Fruit fly (Drosophila melanogaster) whole organism, wandering third instar larva: Measurements from ENCODE around the gene RanBP3.

Experiments
- Abd-B ChIP-seq: fragments of >200 bp; optimal IDR thresholded peaks from 2 replicates; lab custom pipeline; 2017; ENCODE audit warnings: missing biosample characterization, missing genetic modification characterization
- CG32264 ChIP-seq: fragments of 200-800 bp; sonication (Bioruptor generic); optimal IDR thresholded peaks from 2 replicates; lab custom pipeline; 2016; ENCODE audit warnings: missing biosample characterization, missing genetic modification characterization
- CG9705 ChIP-seq: fragments of 200-800 bp; sonication (Bioruptor generic); optimal IDR thresholded peaks from 2 replicates; lab custom pipeline; 2018; ENCODE audit warnings: missing biosample characterization, mild to moderate bottlenecking, missing genetic modification characterization
- CrebA ChIP-seq: fragments of 200-800 bp; sonication (Bioruptor generic); optimal IDR thresholded peaks from 2 replicates; lab custom pipeline; 2016; ENCODE audit warnings: missing biosample characterization, mild to moderate bottlenecking, missing genetic modification characterization, borderline replicate concordance
- Dfd ChIP-seq: fragments of >200 bp; optimal IDR thresholded peaks from 2 replicates; lab custom pipeline; 2017; ENCODE audit warnings: missing biosample characterization, missing genetic modification characterization
- Dif ChIP-seq: fragments of 200-275, 200-300 bp; sonication (Bioruptor generic); optimal IDR thresholded peaks from 2 replicates; lab custom pipeline; 2018; ENCODE audit warnings: missing biosample characterization, missing genetic modification characterization; ENCODE audit not compliant: partially characterized antibody
- GATAd ChIP-seq: sonication (Bioruptor generic); optimal IDR thresholded peaks from 2 replicates; lab custom pipeline; 2016; ENCODE audit warnings: missing biosample characterization, missing genetic modification characterization
- HLH106 ChIP-seq: fragments of 200-800 bp; optimal IDR thresholded peaks from 3 replicates; lab custom pipeline; 2019; ENCODE audit warnings: missing biosample characterization, mild to moderate bottlenecking, missing genetic modification characterization, moderate library complexity
- Hnf4 ChIP-seq: fragments of 200-800 bp; sonication (Bioruptor generic); optimal IDR thresholded peaks from 2 replicates; lab custom pipeline; 2016; ENCODE audit warnings: missing biosample characterization, mild to moderate bottlenecking, missing genetic modification characterization
- Hr78 ChIP-seq: fragments of >200 bp; optimal IDR thresholded peaks from 2 replicates; lab custom pipeline; 2017; ENCODE audit warnings: missing biosample characterization, missing genetic modification characterization
- Hr83 ChIP-seq: fragments of 200-300 bp; sonication (Bioruptor generic); optimal IDR thresholded peaks from 2 replicates; lab custom pipeline; 2016; ENCODE audit warnings: missing biosample characterization, mild to moderate bottlenecking, missing genetic modification characterization, moderate library complexity; ENCODE audit not compliant: poor library complexity, severe bottlenecking
- Jra ChIP-seq: sonication (Bioruptor generic); optimal IDR thresholded peaks from 2 replicates; lab custom pipeline; 2016; ENCODE audit warnings: missing biosample characterization, missing genetic modification characterization
- Mio ChIP-seq: sonication (Bioruptor generic); optimal IDR thresholded peaks from 2 replicates; lab custom pipeline; 2016; ENCODE audit warnings: missing biosample characterization, missing genetic modification characterization
- Myc ChIP-seq: fragments of >200 bp; optimal IDR thresholded peaks from 2 replicates; lab custom pipeline; 2017
- N ChIP-seq: fragments of >200 bp; optimal IDR thresholded peaks from 2 replicates; lab custom pipeline; 2018; ENCODE audit warnings: missing biosample characterization, missing external identifiers, missing genetic modification characterization
- OdsH ChIP-seq: fragments of 200-800 bp; sonication (Bioruptor generic); optimal IDR thresholded peaks from 2 replicates; lab custom pipeline; 2016; ENCODE audit warnings: missing biosample characterization, mild to moderate bottlenecking, missing genetic modification characterization
- Rel ChIP-seq, 2 experiments: fragments of 200-800 bp; sonication (Bioruptor generic) in 1 of 2; optimal IDR thresholded peaks; 2 replicates in 1 of 2; 3 replicates in 1 of 2; lab custom pipeline; 2016 to 2019; ENCODE audit warnings: mild to moderate bottlenecking in 2 of 2, missing biosample characterization in 2 of 2, missing genetic modification characterization in 2 of 2, moderate library complexity in 1 of 2
- Sp1 ChIP-seq: fragments of 200-800 bp; sonication (Bioruptor generic); optimal IDR thresholded peaks from 3 replicates; lab custom pipeline; 2019; ENCODE audit warnings: missing biosample characterization, mild to moderate bottlenecking, missing genetic modification characterization, moderate library complexity
- Vsx2 ChIP-seq: fragments of 200-300, 225-300 bp; sonication (Bioruptor generic); optimal IDR thresholded peaks from 2 replicates; lab custom pipeline; 2018; ENCODE audit warnings: missing biosample characterization, missing genetic modification characterization; ENCODE audit not compliant: partially characterized antibody
- br ChIP-seq: fragments of 200-800 bp; sonication (Bioruptor generic); optimal IDR thresholded peaks from 2 replicates; lab custom pipeline; 2016; ENCODE audit warnings: missing biosample characterization, missing genetic modification characterization
- brk ChIP-seq: fragments of 200-800 bp; sonication (Bioruptor generic); optimal IDR thresholded peaks from 2 replicates; lab custom pipeline; 2016; ENCODE audit warnings: missing biosample characterization, mild to moderate bottlenecking, missing genetic modification characterization
- dl ChIP-seq, 2 experiments: fragments of 175-275, 200-275 bp in 1 of 2; fragments of 200-275 bp in 1 of 2; sonication (Bioruptor generic); optimal IDR thresholded peaks; lab custom pipeline; 2018; ENCODE audit warnings: mild to moderate bottlenecking in 2 of 2, missing biosample characterization in 2 of 2, missing genetic modification characterization in 2 of 2, moderate library complexity in 2 of 2; ENCODE audit not compliant: partially characterized antibody in 2 of 2, insufficient read depth in 1 of 2
- dmrt93B ChIP-seq: fragments of 200-800 bp; sonication (Bioruptor generic); optimal IDR thresholded peaks from 2 replicates; lab custom pipeline; 2018; ENCODE audit warnings: missing biosample characterization, mild to moderate bottlenecking, missing genetic modification characterization
- dsf ChIP-seq: sonication (Bioruptor generic); optimal IDR thresholded peaks from 2 replicates; lab custom pipeline; 2016; ENCODE audit warnings: missing biosample characterization, missing genetic modification characterization, borderline replicate concordance
- ey ChIP-seq: fragments of 200-800 bp; sonication (Bioruptor generic); optimal IDR thresholded peaks from 2 replicates; lab custom pipeline; 2016; ENCODE audit warnings: missing biosample characterization, missing genetic modification characterization
- foxo ChIP-seq, 2 experiments: fragments of 200-800 bp; sonication (Bioruptor generic); optimal IDR thresholded peaks; 2 replicates in 1 of 2; 3 replicates in 1 of 2; lab custom pipeline; 2016 to 2017; ENCODE audit warnings: missing biosample characterization in 2 of 2, missing genetic modification characterization in 2 of 2
- fru ChIP-seq: fragments of 200-800 bp; sonication (Bioruptor generic); optimal IDR thresholded peaks from 3 replicates; lab custom pipeline; 2016; ENCODE audit warnings: missing biosample characterization, mild to moderate bottlenecking, missing genetic modification characterization
- h ChIP-seq: fragments of 200-800 bp; sonication (Bioruptor generic); optimal IDR thresholded peaks from 3 replicates; lab custom pipeline; 2016; ENCODE audit warnings: missing biosample characterization, mild to moderate bottlenecking, missing genetic modification characterization
- jim ChIP-seq: fragments of 175-275, 200-325 bp; sonication (Bioruptor generic); optimal IDR thresholded peaks from 2 replicates; lab custom pipeline; 2016; ENCODE audit warnings: missing biosample characterization, mild to moderate bottlenecking, missing genetic modification characterization
- lola ChIP-seq: fragments of >200 bp; optimal IDR thresholded peaks from 2 replicates; lab custom pipeline; 2017; ENCODE audit warnings: missing biosample characterization, missing genetic modification characterization
- pan ChIP-seq: fragments of >200 bp; optimal IDR thresholded peaks from 2 replicates; lab custom pipeline; 2017
- psq ChIP-seq: fragments of 200-800 bp; sonication (Bioruptor generic); optimal IDR thresholded peaks from 3 replicates; lab custom pipeline; 2017; ENCODE audit warnings: missing biosample characterization, mild to moderate bottlenecking, missing genetic modification characterization, moderate library complexity
- rgr ChIP-seq: fragments of 200-800 bp; sonication (Bioruptor generic); optimal IDR thresholded peaks from 3 replicates; lab custom pipeline; 2016; ENCODE audit warnings: missing biosample characterization, mild to moderate bottlenecking, missing genetic modification characterization
- sage ChIP-seq: fragments of 200-800 bp; sonication (Bioruptor generic); optimal IDR thresholded peaks from 2 replicates; lab custom pipeline; 2016; ENCODE audit warnings: missing biosample characterization, mild to moderate bottlenecking, missing genetic modification characterization
- sv ChIP-seq: fragments of 200-800 bp; sonication (Bioruptor generic); optimal IDR thresholded peaks from 3 replicates; lab custom pipeline; 2016; ENCODE audit warnings: missing biosample characterization, missing genetic modification characterization
- tai ChIP-seq: sonication (Bioruptor generic); optimal IDR thresholded peaks from 2 replicates; lab custom pipeline; 2016; ENCODE audit warnings: missing biosample characterization, missing genetic modification characterization
- usp ChIP-seq: fragments of >200 bp; optimal IDR thresholded peaks from 2 replicates; lab custom pipeline; 2017; ENCODE audit warnings: missing biosample characterization, missing genetic modification characterization
- woc ChIP-seq: sonication (Bioruptor generic); optimal IDR thresholded peaks from 2 replicates; lab custom pipeline; 2016; ENCODE audit warnings: missing biosample characterization, mild to moderate bottlenecking, missing genetic modification characterization

Gene RanBP3

dm6 chr3R:23781466-23781935 lies 28.9 kb upstream of the RanBP3 start, which contains the start of the genes Nup98-96 and mbc:
Gene Nup98-96, minus strand, starts transcription at chr3R:23781621.
Gene mbc, plus strand, starts transcription at chr3R:23781765.
- TF ChIP-seq sage (GFP tag; lab: Kevin White, UChicago) (no peak), CG32264 (peak; percentile 8), dmrt93B (GFP tag; lab: Kevin White, UChicago) (peak; percentile 84), lola (GFP tag; lab: Kevin White, UChicago) (peak; percentile 79), psq (peak; percentile 73), dsf (no peak), rgr (GFP tag; lab: Kevin White, UChicago) (peak; percentile 86), Hnf4 (peak; percentile 59), GATAd (no peak), Jra (peak; percentile 68), HLH106 (tag; lab: Kevin White, UChicago) (peak; percentile 87), h (GFP tag; lab: Kevin White, UChicago) (peak; percentile 89), sv (GFP tag; lab: Kevin White, UChicago) (peak; percentile 86), usp (GFP tag; lab: Kevin White, UChicago) (no peak), CG9705 (GFP tag; lab: Kevin White, UChicago) (peak; percentile 84), woc (GFP tag; lab: Kevin White, UChicago) (peak; percentile 91), Abd-B (peak; percentile 65), CrebA (GFP tag; lab: Kevin White, UChicago) (no peak), Mio (peak; percentile 9), foxo (GFP tag; optimal IDR thresholded peaks at IDR 0.05; lab: Kevin White, UChicago) (peak in 1 of 2 experiments; percentile 90), Dfd (GFP tag; lab: Kevin White, UChicago) (no peak), ey (GFP tag; lab: Kevin White, UChicago) (peak; percentile 87), fru (GFP tag; lab: Kevin White, UChicago) (peak; percentile 85), Dif (peak; percentile 76), Sp1 (peak; percentile 78), Hr83 (GFP tag; lab: Kevin White, UChicago) (peak; percentile 84), br (peak; percentile 80), Myc (lab: Kevin White, UChicago) (peak; percentile 41), tai (no peak), Rel (GFP tag; optimal IDR thresholded peaks at IDR 0.05; lab: Kevin White, UChicago) (no peak), Rel (tag; optimal IDR thresholded peaks at IDR 0.05; lab: Kevin White, UChicago) (peak; percentile 86), brk (no peak), dl (GFP tag; optimal IDR thresholded peaks at IDR 0.05; lab: Kevin White, UChicago; ENCODE audit: insufficient read depth in 1 of 2, partially characterized antibody in 2 of 2) (no peak), pan (lab: Kevin White, UChicago) (no peak), jim (GFP tag; lab: Kevin White, UChicago) (no peak), OdsH (GFP tag; lab: Kevin White, UChicago) (peak; percentile 80), N (GFP tag; lab: Kevin White, UChicago) (peak; percentile 73), Hr78 (peak; percentile 50), Vsx2 (GFP tag; lab: Kevin White, UChicago) (peak; percentile 99)

dm6 chr3R:23780757-23781156 lies 28.1 kb upstream of the RanBP3 start:
- no peak for TF ChIP-seq Mio
- TF ChIP-seq Abd-B = no peak
- no peak for TF ChIP-seq brk
- TF ChIP-seq br = no peak
- TF ChIP-seq CG32264 = no peak
- no peak for TF ChIP-seq dsf
- no peak for TF ChIP-seq lola (GFP tag; lab: Kevin White, UChicago)
- no peak for TF ChIP-seq dmrt93B (GFP tag; lab: Kevin White, UChicago)
- TF ChIP-seq Dif = no peak
- TF ChIP-seq N (GFP tag; lab: Kevin White, UChicago) = no peak
- TF ChIP-seq OdsH (GFP tag; lab: Kevin White, UChicago) = no peak
- no peak for TF ChIP-seq rgr (GFP tag; lab: Kevin White, UChicago)
- no peak for TF ChIP-seq usp (GFP tag; lab: Kevin White, UChicago)
- TF ChIP-seq ey (GFP tag; lab: Kevin White, UChicago) = no peak
- no peak for TF ChIP-seq CrebA (GFP tag; lab: Kevin White, UChicago)
- no peak for TF ChIP-seq Sp1
- TF ChIP-seq dl (GFP tag; optimal IDR thresholded peaks at IDR 0.05; lab: Kevin White, UChicago; ENCODE audit: insufficient read depth in 1 of 2, partially characterized antibody in 2 of 2) = no peak
- TF ChIP-seq tai = no peak
- no peak for TF ChIP-seq foxo (GFP tag; optimal IDR thresholded peaks at IDR 0.05; lab: Kevin White, UChicago)
- no peak for TF ChIP-seq psq
